Fruit fly (Drosophila melanogaster) whole organism, embryonic: ENCODE data around the gene CG10602.

Experiments
- Aef1 ChIP-seq: fragments of 200-800 bp; sonication (Bioruptor generic); IDR thresholded peaks from 3 replicates; pipeline ENCODE4 v1.3.6; 2022; ENCODE audit warnings: missing biosample characterization, missing genetic modification characterization
- CG10431 ChIP-seq: fragments of 200-800 bp; sonication (Bioruptor generic); optimal IDR thresholded peaks from 3 replicates; lab custom pipeline; 2018; ENCODE audit warnings: missing biosample characterization, mild to moderate bottlenecking, missing genetic modification characterization
- CG11560 ChIP-seq: fragments of 200-800 bp; sonication (Bioruptor generic); IDR thresholded peaks from 3 replicates; pipeline ENCODE4 v1.3.6; 2022; ENCODE audit warnings: missing biosample characterization, missing genetic modification characterization
- CG11696 ChIP-seq: fragments of 200-800 bp; sonication (Bioruptor generic); IDR thresholded peaks from 2 replicates; pipeline ENCODE4 v1.3.6; 2022; ENCODE audit warnings: missing biosample characterization, missing genetic modification characterization
- CG15073 ChIP-seq: fragments of 200-800 bp; sonication (Bioruptor generic); optimal IDR thresholded peaks from 2 replicates; lab custom pipeline; 2016; ENCODE audit warnings: missing biosample characterization, missing genetic modification characterization
- CG1603 ChIP-seq: fragments of 200-800 bp; sonication (Bioruptor generic); optimal IDR thresholded peaks from 2 replicates; lab custom pipeline; 2019; ENCODE audit warnings: missing biosample characterization, mild to moderate bottlenecking, missing genetic modification characterization, moderate library complexity
- CG1647 ChIP-seq: fragments of 200-800 bp; sonication (Bioruptor generic); optimal IDR thresholded peaks from 3 replicates; lab custom pipeline; 2016; ENCODE audit warnings: missing biosample characterization, missing genetic modification characterization
- CG2116 ChIP-seq: fragments of 200-800 bp; sonication (Bioruptor generic); optimal IDR thresholded peaks from 3 replicates; lab custom pipeline; 2018; ENCODE audit warnings: missing biosample characterization, mild to moderate bottlenecking, missing genetic modification characterization
- CG3163 ChIP-seq: fragments of 200-800 bp; sonication (Bioruptor generic); optimal IDR thresholded peaks from 3 replicates; lab custom pipeline; 2016; ENCODE audit warnings: missing biosample characterization, missing genetic modification characterization
- CG33557 ChIP-seq: fragments of 200-800 bp; sonication (Bioruptor generic); optimal IDR thresholded peaks from 2 replicates; lab custom pipeline; 2019; ENCODE audit warnings: missing biosample characterization, mild to moderate bottlenecking, missing genetic modification characterization, moderate library complexity
- CG34224 ChIP-seq: fragments of 200-800 bp; sonication (Bioruptor generic); IDR thresholded peaks from 3 replicates; pipeline ENCODE4 v1.3.6; 2022; ENCODE audit warnings: missing biosample characterization, missing genetic modification characterization; ENCODE audit not compliant: partially characterized antibody
- CG5953 ChIP-seq: fragments of 200-800 bp; sonication (Bioruptor generic); IDR thresholded peaks from 2 replicates; pipeline ENCODE4 v1.3.6; 2022; ENCODE audit warnings: missing biosample characterization, missing genetic modification characterization
- CG8478 ChIP-seq: fragments of >200 bp; optimal IDR thresholded peaks from 2 replicates; lab custom pipeline; 2018
- Camta ChIP-seq: fragments of 200-800 bp; sonication (Bioruptor generic); optimal IDR thresholded peaks from 2 replicates; lab custom pipeline; 2016; ENCODE audit warnings: missing biosample characterization, missing genetic modification characterization
- CkIIα-i1 ChIP-seq: fragments of 200-800 bp; sonication (Bioruptor generic); IDR thresholded peaks from 2 replicates; pipeline ENCODE4 v1.3.6; 2022; ENCODE audit warnings: missing biosample characterization, missing genetic modification characterization
- Doc3 ChIP-seq: fragments of 200-800 bp; sonication (Bioruptor generic); IDR thresholded peaks from 3 replicates; pipeline ENCODE4 v1.3.6; 2022; ENCODE audit warnings: missing biosample characterization, missing genetic modification characterization; ENCODE audit not compliant: partially characterized antibody
- Ets65A ChIP-seq: fragments of 200-800 bp; sonication (Bioruptor generic); peaks from one replicate; lab custom pipeline; 2016; ENCODE audit warnings: missing biosample characterization, missing genetic modification characterization
- Ets97D ChIP-seq: fragments of 200-800 bp; sonication (Bioruptor generic); optimal IDR thresholded peaks from 3 replicates; lab custom pipeline; 2016; ENCODE audit warnings: missing biosample characterization, missing genetic modification characterization
- Fer2 ChIP-seq: fragments of 200-800 bp; sonication (Bioruptor generic); optimal IDR thresholded peaks from 2 replicates; lab custom pipeline; 2018; ENCODE audit warnings: missing biosample characterization, mild to moderate bottlenecking, missing genetic modification characterization, moderate library complexity
- GATAe ChIP-seq: fragments of 200-800 bp; sonication (Bioruptor generic); conservative IDR thresholded peaks from 2 replicates; pipeline ENCODE4 v1.3.6; 2022; ENCODE audit warnings: missing biosample characterization, missing genetic modification characterization
- Gsc ChIP-seq: fragments of 200-800 bp; sonication (Bioruptor generic); IDR thresholded peaks from 2 replicates; pipeline ENCODE4 v1.3.6; 2022; ENCODE audit warnings: missing biosample characterization, missing genetic modification characterization
- Gug ChIP-seq: fragments of 200-800 bp; sonication (Bioruptor generic); IDR thresholded peaks from 4 replicates; pipeline ENCODE4 v1.3.6; 2022; ENCODE audit warnings: missing biosample characterization, missing genetic modification characterization
- HLHmδ ChIP-seq: fragments of 200-800 bp; sonication (Bioruptor generic); optimal IDR thresholded peaks from 2 replicates; lab custom pipeline; 2018; ENCODE audit warnings: missing biosample characterization, mild to moderate bottlenecking, missing genetic modification characterization, moderate library complexity
- Mad ChIP-seq: fragments of 200-800 bp; sonication (Bioruptor generic); optimal IDR thresholded peaks from 2 replicates; lab custom pipeline; 2016; ENCODE audit warnings: missing biosample characterization, missing genetic modification characterization
- Med ChIP-seq: fragments of 200-800 bp; sonication (Bioruptor generic); peaks from one replicate; lab custom pipeline; 2016; ENCODE audit warnings: missing biosample characterization, missing genetic modification characterization, mild to moderate bottlenecking, inconsistent platforms, moderate library complexity
- Mrtf ChIP-seq: fragments of 200-800 bp; sonication (Bioruptor generic); IDR thresholded peaks from 3 replicates; pipeline ENCODE4 v1.3.6; 2022; ENCODE audit warnings: missing biosample characterization, missing genetic modification characterization
- NK7.1 ChIP-seq: fragments of 200-800 bp; sonication (Bioruptor generic); optimal IDR thresholded peaks from 3 replicates; lab custom pipeline; 2016; ENCODE audit warnings: missing biosample characterization, missing genetic modification characterization
- Opbp ChIP-seq: fragments of 200-800 bp; sonication (Bioruptor generic); IDR thresholded peaks from 3 replicates; pipeline ENCODE4 v1.3.6; 2022; ENCODE audit warnings: missing biosample characterization, missing genetic modification characterization; ENCODE audit not compliant: partially characterized antibody
- Optix ChIP-seq: fragments of 200-800 bp; sonication (Bioruptor generic); IDR thresholded peaks from 3 replicates; pipeline ENCODE4 v1.3.6; 2022; ENCODE audit warnings: missing biosample characterization, missing genetic modification characterization
- Six4 ChIP-seq: fragments of 200-800 bp; sonication (Bioruptor generic); optimal IDR thresholded peaks from 2 replicates; lab custom pipeline; 2016; ENCODE audit warnings: missing biosample characterization, missing genetic modification characterization
- Sry-β ChIP-seq: fragments of 200-800 bp; sonication (Bioruptor generic); optimal IDR thresholded peaks from 2 replicates; lab custom pipeline; 2018; ENCODE audit warnings: missing biosample characterization, mild to moderate bottlenecking, missing genetic modification characterization, moderate library complexity
- Tbp ChIP-seq: fragments of >200 bp; optimal IDR thresholded peaks from 2 replicates; lab custom pipeline; 2018; ENCODE audit warnings: missing biosample characterization, missing genetic modification characterization
- Xrp1 ChIP-seq: fragments of 200-800 bp; sonication (Bioruptor generic); IDR thresholded peaks from 2 replicates; pipeline ENCODE4 v1.3.6; 2022; ENCODE audit warnings: missing biosample characterization, missing genetic modification characterization
- YL-1 ChIP-seq: fragments of 200-800 bp; sonication (Bioruptor generic); optimal IDR thresholded peaks from 3 replicates; lab custom pipeline; 2017; ENCODE audit warnings: missing biosample characterization, mild to moderate bottlenecking, missing genetic modification characterization
- ase ChIP-seq: fragments of 200-800 bp; sonication (Bioruptor generic); IDR thresholded peaks from 3 replicates; pipeline ENCODE4 v1.3.6; 2022; ENCODE audit warnings: missing biosample characterization, missing genetic modification characterization
- bcd ChIP-seq: fragments of 200-800 bp; sonication (Bioruptor generic); optimal IDR thresholded peaks from 2 replicates; lab custom pipeline; 2017; ENCODE audit warnings: missing biosample characterization, mild to moderate bottlenecking, missing genetic modification characterization
- cas ChIP-seq: fragments of 200-800 bp; sonication (Bioruptor generic); IDR thresholded peaks from 2 replicates; pipeline ENCODE4 v1.3.6; 2022; ENCODE audit warnings: missing biosample characterization, missing genetic modification characterization
- chm ChIP-seq: fragments of 200-800 bp; sonication (Bioruptor generic); IDR thresholded peaks from 2 replicates; pipeline ENCODE4 v1.3.6; 2022; ENCODE audit warnings: missing biosample characterization, missing genetic modification characterization
- dimm ChIP-seq: fragments of 200-800 bp; sonication (Bioruptor generic); IDR thresholded peaks from 2 replicates; pipeline ENCODE4 v1.3.6; 2022; ENCODE audit warnings: missing biosample characterization, missing genetic modification characterization
- gfzf ChIP-seq: fragments of 200-800 bp; sonication (Bioruptor generic); optimal IDR thresholded peaks from 2 replicates; lab custom pipeline; 2016; ENCODE audit warnings: missing biosample characterization, mild to moderate bottlenecking, missing genetic modification characterization, moderate library complexity
- h ChIP-seq: fragments of >200 bp; optimal IDR thresholded peaks from 2 replicates; lab custom pipeline; 2017
- hkb ChIP-seq, 2 experiments: fragments of 200-800 bp in 1 of 2; fragments of >200 bp in 1 of 2; sonication (Bioruptor generic) in 1 of 2; IDR thresholded peaks in 1 of 2; optimal IDR thresholded peaks in 1 of 2; 2 replicates each; pipeline versions ENCODE4 v1.3.6 to Lab custom; 2017 to 2022; ENCODE audit warnings: missing biosample characterization in 1 of 2, missing genetic modification characterization in 1 of 2
- hth ChIP-seq: fragments of >200 bp; optimal IDR thresholded peaks from 2 replicates; lab custom pipeline; 2017; ENCODE audit warnings: inconsistent platforms
- nau ChIP-seq: fragments of 200-800 bp; sonication (Bioruptor generic); optimal IDR thresholded peaks from 3 replicates; lab custom pipeline; 2017; ENCODE audit warnings: missing biosample characterization, mild to moderate bottlenecking, missing genetic modification characterization, missing genetic modification reagents
- pros ChIP-seq: fragments of 200-800 bp; sonication (Bioruptor generic); optimal IDR thresholded peaks from 3 replicates; lab custom pipeline; 2019; ENCODE audit warnings: missing biosample characterization, mild to moderate bottlenecking, missing genetic modification characterization, moderate library complexity
- sr ChIP-seq: fragments of 200-800 bp; sonication (Bioruptor generic); IDR thresholded peaks from 3 replicates; pipeline ENCODE4 v1.3.6; 2022; ENCODE audit warnings: missing biosample characterization, missing genetic modification characterization
- tap ChIP-seq: fragments of 200-800 bp; optimal IDR thresholded peaks from 3 replicates; lab custom pipeline; 2019; ENCODE audit warnings: missing biosample characterization, mild to moderate bottlenecking, missing genetic modification characterization, moderate library complexity
- tgo ChIP-seq: fragments of 200-800 bp; sonication (Bioruptor generic); IDR thresholded peaks from 3 replicates; pipeline ENCODE4 v1.3.6; 2022; ENCODE audit warnings: missing biosample characterization, missing genetic modification characterization
- tx ChIP-seq: fragments of 200-800 bp; sonication (Bioruptor generic); optimal IDR thresholded peaks from 2 replicates; lab custom pipeline; 2016; ENCODE audit warnings: missing biosample characterization, missing genetic modification characterization
- usp ChIP-seq: fragments of >200 bp; optimal IDR thresholded peaks from 2 replicates; lab custom pipeline; 2017; ENCODE audit warnings: missing biosample characterization, missing genetic modification characterization
- zf30C ChIP-seq: fragments of 200-800 bp; sonication (Bioruptor generic); optimal IDR thresholded peaks from 3 replicates; lab custom pipeline; 2018; ENCODE audit warnings: missing biosample characterization, mild to moderate bottlenecking, missing genetic modification characterization
- zfh1 ChIP-seq: fragments of 200-800 bp; sonication (Bioruptor generic); IDR thresholded peaks from 3 replicates; pipeline ENCODE4 v1.3.6; 2022; ENCODE audit warnings: missing biosample characterization, missing genetic modification characterization

The CG10602 gene

dm6 chr2L:18881014-18881660 is 22.1 kb upstream of the CG10602 start, which contains the start of gene tup (continued):
- TF ChIP-seq Ets65A (GFP tag; lab: Kevin White, UChicago) (no peak), Aef1 (GFP tag; lab: Robert Waterston, UW) (no peak), chm (GFP tag; lab: Robert Waterston, UW) (peak; percentile 50), hkb (optimal IDR thresholded peaks at IDR 0.05; lab: Kevin White, UChicago) (no peak), hkb (GFP tag; IDR thresholded peaks at IDR 0.05; lab: Robert Waterston, UW) (no peak; the same call in none of the 2 replicates), Sry-β (GFP tag; lab: Kevin White, UChicago) (no peak), Xrp1 (GFP tag; lab: Robert Waterston, UW) (no peak), CG2116 (no peak), Six4 (GFP tag; lab: Kevin White, UChicago) (no peak), Mrtf (GFP tag; lab: Robert Waterston, UW) (no peak), Camta (GFP tag; lab: Kevin White, UChicago) (no peak), YL-1 (no peak), hth (lab: Kevin White, UChicago) (no peak), Med (GFP tag; lab: Kevin White, UChicago) (peak; percentile 72), CG33557 (GFP tag; lab: Kevin White, UChicago) (peak; percentile 26), bcd (GFP tag; lab: Kevin White, UChicago) (no peak), Gug (GFP tag; lab: Robert Waterston, UW) (no peak), h (lab: Kevin White, UChicago) (no peak), Gsc (GFP tag; lab: Robert Waterston, UW) (no peak), pros (GFP tag; lab: Kevin White, UChicago) (peak; percentile 47), zf30C (GFP tag; lab: Kevin White, UChicago) (no peak), GATAe (GFP tag; lab: Robert Waterston, UW) (no peak), tgo (GFP tag; lab: Robert Waterston, UW) (no peak; the same call in 2 of the 3 replicates), sr (GFP tag; lab: Robert Waterston, UW) (no peak), Opbp (GFP tag; lab: Robert Waterston, UW) (peak; percentile 31; the same call in 2 of the 3 replicates), CG5953 (GFP tag; lab: Robert Waterston, UW) (0 out of 2 replicates have a peak, but pooled peaks have one; percentile 8), HLHmδ (GFP tag; lab: Kevin White, UChicago) (peak; percentile 41), ase (GFP tag; lab: Robert Waterston, UW) (no peak), CG10431 (GFP tag; lab: Kevin White, UChicago) (no peak), Ets97D (no peak), usp (no peak), nau (GFP tag; lab: Kevin White, UChicago) (peak; percentile 42), CG3163 (GFP tag; lab: Kevin White, UChicago) (no peak), CG34224 (0 out of 3 replicates have a peak, but pooled peaks have one; percentile 21), Doc3 (no peak), CG11696 (no peak), tx (GFP tag; lab: Kevin White, UChicago) (no peak), zfh1 (GFP tag; lab: Robert Waterston, UW) (no peak), Mad (GFP tag; lab: Kevin White, UChicago) (peak; percentile 7), CG1647 (no peak), Tbp (peak; percentile 8), CkIIα-i1 (GFP tag; lab: Robert Waterston, UW) (no peak), CG1603 (tag; lab: Kevin White, UChicago) (no peak), tap (tag; lab: Kevin White, UChicago) (no peak), dimm (GFP tag; lab: Robert Waterston, UW) (no peak), Fer2 (tag; lab: Kevin White, UChicago) (no peak), NK7.1 (GFP tag; lab: Kevin White, UChicago) (no peak), CG8478 (peak; percentile 96), CG15073 (GFP tag; lab: Kevin White, UChicago) (no peak), Optix (GFP tag; lab: Robert Waterston, UW) (no peak), gfzf (GFP tag; lab: Kevin White, UChicago) (no peak), cas (GFP tag; lab: Robert Waterston, UW) (no peak), CG11560 (tag; lab: Robert Waterston, UW) (no peak)
